Fruit fly (Drosophila melanogaster): ENCODE measurements around the gene Raf.

DNA sequence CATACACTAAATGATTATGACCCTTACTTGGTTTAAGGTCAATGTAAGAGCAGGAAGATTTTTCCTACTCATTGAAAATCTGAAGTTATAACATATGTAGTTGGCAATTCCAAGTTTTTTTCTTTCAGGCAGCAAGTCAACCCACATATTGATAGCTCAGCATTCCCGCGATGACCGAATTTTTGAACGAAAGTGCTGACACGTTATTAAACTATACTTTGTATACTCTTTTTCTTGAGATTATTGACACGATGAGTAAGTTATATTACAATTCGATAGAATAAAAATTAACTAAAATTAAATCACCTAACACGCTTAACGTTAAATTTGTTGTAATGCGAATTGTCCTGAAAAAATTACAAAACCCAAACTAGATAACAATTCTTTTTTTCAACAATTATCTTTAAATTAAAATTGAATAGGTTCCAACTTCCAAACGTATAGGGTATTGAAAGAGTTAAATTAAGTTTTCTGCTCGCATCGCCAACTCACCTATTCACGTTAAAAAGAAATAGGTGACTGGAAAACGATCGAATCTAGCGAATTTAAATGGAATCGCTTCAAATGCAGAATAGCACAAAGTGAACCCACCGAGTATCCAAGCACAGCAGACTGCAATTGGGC, 19.9 kb upstream of the Raf start, which contains the start of gene Vml:
- TF ChIP-seq Dfd (GFP tag; optimal IDR thresholded peaks at IDR 0.05) (no peak), Dif (GFP tag; optimal IDR thresholded peaks at IDR 0.05; ENCODE audit: partially characterized antibody) (no peak), Rel (GFP tag; optimal IDR thresholded peaks at IDR 0.05) (no peak), Rel (tag; optimal IDR thresholded peaks at IDR 0.05) (no peak), woc (GFP tag; optimal IDR thresholded peaks at IDR 0.05) (no peak), pan (optimal IDR thresholded peaks at IDR 0.05) (no peak), Jra (GFP tag; optimal IDR thresholded peaks at IDR 0.05) (no peak), lola (GFP tag; optimal IDR thresholded peaks at IDR 0.05) (no peak), dmrt93B (GFP tag; optimal IDR thresholded peaks at IDR 0.05) (no peak), usp (GFP tag; optimal IDR thresholded peaks at IDR 0.05) (no peak), OdsH (GFP tag; optimal IDR thresholded peaks at IDR 0.05) (no peak), psq (GFP tag; optimal IDR thresholded peaks at IDR 0.05) (no peak), jim (GFP tag; optimal IDR thresholded peaks at IDR 0.05) (no peak), Myc (optimal IDR thresholded peaks at IDR 0.05) (no peak)

All from whole organism, wandering third instar larva.